Fruit fly (Drosophila melanogaster) whole organism, larva: ENCODE results near the gene Smg5.

ENCODE experiments used
- noc ChIP-seq: fragments of 200-800 bp; sonication (Bioruptor generic); optimal IDR thresholded peaks from 3 replicates; lab custom pipeline; 2019; ENCODE audit warnings: missing biosample characterization, mild to moderate bottlenecking, missing genetic modification characterization, moderate library complexity

Gene Smg5

DNA sequence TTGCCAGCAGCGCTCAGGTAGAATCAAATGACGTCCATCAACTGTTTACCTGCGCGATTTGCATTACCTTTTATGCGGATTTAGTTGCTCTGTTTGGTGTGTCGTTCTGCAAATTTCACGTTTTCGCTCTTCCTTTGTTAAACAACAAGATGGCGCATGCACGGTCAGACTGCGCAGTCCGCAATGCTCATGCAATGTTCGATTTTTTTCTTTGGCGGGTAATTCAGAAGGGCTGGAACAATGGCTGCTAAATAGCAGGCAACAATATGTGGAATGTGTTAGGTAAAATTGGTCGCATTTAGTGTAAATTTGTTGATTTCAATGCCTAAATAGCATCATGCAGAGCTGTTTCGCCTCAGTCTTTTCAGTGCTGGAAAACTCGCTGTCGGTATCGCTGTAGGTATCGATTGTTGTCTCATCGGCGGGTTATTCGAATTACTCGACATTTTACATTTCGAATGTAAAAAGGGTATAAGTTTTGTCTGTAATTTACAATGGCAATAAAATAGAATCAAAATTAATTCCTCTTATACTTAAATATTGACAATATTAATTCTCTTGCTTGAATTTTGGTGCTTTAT lies at the start of gene Smg5:
Gene Smg5, minus strand, starts transcription at position 331 of the 581 bp plus-strand sequence.
- peak; percentile 63 for TF ChIP-seq noc

DNA sequence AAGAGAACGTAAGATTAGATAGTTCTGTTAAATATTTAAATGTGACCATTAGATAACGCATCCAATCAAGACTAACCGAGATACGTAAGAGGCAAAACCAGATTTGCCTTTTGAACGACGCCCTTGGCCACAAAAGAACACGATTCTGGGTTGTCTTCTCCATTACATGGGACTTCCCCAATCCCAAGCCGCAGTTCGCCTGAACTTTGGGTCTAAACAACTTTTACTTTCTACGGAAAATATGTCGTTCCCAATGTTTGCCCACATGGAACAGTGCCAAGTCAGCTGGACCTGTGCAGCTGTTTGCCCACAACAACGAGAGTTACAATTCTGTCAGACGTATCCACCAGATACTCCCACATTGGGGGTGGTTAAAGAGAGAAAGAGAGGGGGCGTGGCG lies 45.3 kb upstream of the Smg5 start:
- no peak for TF ChIP-seq noc

DNA sequence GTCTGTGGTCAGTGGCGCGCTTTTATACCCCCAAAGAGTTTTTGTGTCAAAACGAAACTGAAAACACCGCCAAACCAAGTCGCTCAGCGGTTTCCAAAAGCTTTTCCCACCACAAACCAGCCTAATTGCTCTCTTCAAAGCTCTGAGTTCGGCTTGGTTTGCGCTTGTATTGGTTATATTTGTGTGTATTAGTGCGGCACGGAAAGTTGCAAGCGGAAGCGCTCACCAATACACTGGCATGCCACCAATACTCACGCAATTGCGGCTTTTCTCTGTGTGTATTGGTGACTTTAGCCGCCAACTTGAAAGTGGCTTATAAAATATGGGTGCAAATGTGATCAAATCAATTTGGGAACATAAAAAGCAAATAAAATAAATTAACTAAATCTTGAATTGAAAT lies 43.0 kb upstream of the Smg5 start, which contains the start of gene Vajk3:
Gene Vajk3, minus strand, starts transcription at position 1 of the 400 bp plus-strand sequence.
- no peak for TF ChIP-seq noc

DNA sequence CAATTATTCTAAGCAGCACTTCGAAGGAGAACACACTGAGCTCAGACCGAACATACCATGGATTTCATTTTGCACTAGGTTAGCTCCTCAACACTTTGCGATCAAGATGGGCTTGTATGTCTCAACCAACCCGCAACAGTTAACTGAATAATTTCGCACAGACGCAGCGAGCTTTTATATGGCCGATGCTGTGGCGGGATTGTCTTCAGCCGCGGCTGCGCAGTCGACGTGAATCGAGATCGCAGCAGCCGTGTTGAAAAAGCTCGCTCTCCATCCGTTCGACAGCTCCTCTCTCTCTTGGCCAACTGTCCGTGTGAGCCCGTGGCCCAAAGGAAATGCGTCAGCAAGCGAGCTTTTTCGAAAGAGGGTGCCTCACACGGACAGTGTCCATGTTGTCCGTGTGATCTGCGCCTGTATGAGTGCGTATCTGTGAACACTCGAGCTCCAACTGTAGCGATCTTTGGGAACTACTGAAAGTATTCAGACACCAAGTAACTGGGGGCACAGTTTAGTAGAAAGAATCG lies 30.1 kb upstream of the Smg5 start, which contains the start of gene Vajk2:
Gene Vajk2, minus strand, starts transcription at position 151 of the 524 bp plus-strand sequence.
- TF ChIP-seq noc = no peak

DNA sequence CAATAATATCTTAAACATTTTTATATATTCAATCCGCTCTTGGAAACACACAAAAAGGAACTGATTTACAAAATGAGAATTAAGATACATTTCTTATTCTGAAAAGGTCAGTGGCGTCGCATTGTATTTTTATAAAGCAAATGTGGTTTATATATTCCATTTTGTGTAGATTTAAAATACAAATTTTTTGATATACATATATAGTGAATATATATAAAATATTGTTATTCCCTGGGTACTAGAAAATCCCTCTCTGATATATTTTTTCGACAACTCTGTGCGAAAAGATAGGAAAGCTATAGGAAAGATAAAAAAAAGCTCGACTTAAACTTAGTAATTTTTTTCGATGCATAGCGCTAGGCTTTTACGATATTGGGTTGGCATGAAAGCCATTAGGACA lies 26.9 kb upstream of the Smg5 start, which contains the start of gene CG42711:
Gene CG42711, minus strand, starts transcription at position 45 of the 400 bp plus-strand sequence.
- TF ChIP-seq noc = no peak

DNA sequence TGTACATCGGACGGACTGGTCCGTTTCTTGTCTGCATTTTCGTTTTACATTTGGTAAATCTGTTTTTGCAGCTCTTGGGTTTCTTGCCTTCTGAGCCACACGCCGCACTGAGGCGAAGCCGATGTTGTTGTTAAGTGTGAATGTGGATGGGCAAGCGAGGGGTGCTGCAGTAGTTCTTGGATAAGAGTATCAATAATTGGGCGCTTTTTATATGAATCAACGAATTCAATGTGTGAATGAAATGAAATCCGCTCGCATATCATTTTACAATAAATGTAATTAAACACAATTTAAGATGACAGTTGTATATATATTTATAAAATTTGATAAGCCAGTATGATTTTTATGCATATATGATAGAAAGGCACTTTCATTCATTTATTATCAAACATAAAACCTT lies 24.0 kb upstream of the Smg5 start:
- no peak for TF ChIP-seq noc

DNA sequence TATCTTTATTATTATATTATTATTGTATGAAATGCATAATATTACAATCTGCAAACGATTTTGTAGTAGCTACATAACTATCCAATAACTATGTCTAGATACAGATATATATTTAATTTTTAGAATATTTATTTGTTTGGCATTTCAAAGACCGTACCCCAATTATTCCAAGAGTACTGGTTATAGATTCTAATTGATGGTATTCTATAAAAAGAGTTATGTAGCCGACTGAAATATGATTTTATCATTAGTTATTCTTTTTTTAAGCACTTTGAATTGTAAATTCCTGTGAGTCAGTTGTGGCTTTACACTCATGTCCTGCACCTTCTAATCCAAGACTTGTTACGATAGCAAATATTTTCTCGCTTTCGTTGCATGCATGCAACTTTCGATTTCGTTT lies 21.2 kb upstream of the Smg5 start:
- TF ChIP-seq noc = no peak

DNA sequence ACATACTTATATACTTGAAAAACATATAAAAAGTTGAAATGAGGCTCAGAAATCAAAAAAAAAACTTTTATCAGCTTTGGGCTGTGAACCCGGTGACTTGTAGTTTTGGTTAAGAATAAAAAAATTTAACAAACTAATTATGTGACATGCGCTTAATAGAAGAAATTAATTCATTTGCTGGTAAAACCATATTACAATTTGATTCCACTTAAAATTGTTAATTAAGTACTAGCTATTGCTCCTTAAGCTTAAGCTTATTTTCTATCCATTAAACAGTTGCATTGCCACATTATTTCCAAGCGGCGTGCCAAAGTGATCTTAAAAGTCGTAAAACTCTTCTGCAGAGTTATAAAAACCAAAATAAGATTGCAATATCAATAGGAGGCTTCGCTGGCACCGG lies 19.5 kb upstream of the Smg5 start:
- no peak for TF ChIP-seq noc

DNA sequence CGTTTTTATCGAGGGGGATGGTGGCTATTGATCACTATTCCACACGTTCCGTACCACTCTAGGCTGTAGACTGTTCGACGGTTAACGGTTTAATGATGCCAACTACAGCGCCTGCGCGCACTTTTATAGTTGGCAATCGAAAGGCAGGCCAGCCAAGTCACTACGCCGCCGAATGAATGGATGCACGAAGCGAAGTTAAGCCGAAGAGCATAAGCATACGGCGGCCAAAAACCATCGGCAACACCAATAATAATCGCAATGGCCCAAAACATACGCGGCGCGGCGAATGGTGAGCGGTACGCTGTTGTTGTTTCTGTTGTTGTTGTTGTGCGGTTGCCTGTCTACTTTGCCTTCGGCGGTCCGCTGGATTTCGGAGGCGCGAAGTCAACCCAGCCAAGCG lies 19.0 kb upstream of the Smg5 start, which contains the start of gene Vajk1:
Gene Vajk1, minus strand, starts transcription at position 101 of the 400 bp plus-strand sequence.
- TF ChIP-seq noc = no peak

DNA sequence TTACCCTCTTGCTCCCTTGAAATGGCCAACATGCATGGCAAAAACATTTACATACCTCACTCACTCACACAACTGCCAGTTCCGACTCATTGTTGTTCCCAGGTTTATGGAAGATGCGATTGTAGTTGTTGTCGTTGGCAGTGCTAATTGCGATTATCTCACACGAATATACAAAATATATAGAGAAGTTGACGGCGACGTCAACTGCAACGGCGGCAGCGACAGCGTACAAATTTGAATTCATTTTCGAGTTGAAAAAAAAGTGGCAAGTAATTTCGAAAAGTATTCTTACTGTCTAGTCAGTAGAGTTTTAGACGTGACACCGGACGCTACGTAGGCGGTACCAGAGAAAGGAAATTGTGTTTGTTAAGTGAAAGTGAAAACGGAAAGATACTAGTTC lies 10.0 kb upstream of the Smg5 start, which contains the start of gene Ance-3:
Gene Ance-3, plus strand, starts transcription at position 301 of the 400 bp plus-strand sequence.
- TF ChIP-seq noc = no peak

DNA sequence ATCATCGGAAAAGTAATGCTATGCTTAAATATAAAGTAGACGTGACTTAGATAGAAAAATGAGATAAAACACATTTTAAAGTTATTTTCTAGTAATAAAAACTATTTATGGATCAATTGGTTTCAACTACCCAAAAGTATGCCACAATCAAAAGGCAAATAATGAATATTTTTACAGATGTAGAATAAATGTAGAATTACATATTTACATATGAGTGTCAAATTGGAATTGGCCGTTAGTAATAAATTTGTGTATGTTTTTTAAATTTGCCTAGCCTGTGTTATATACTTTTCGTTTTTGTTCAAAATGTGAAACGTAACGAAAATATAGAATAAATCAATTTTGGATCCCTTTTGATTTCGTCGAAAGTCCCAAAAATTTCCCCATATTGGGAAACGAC lies 7.3 kb upstream of the Smg5 start, which contains the start of gene Acyp:
Gene Acyp, plus strand, starts transcription at position 301 of the 400 bp plus-strand sequence.
- no peak for TF ChIP-seq noc

DNA sequence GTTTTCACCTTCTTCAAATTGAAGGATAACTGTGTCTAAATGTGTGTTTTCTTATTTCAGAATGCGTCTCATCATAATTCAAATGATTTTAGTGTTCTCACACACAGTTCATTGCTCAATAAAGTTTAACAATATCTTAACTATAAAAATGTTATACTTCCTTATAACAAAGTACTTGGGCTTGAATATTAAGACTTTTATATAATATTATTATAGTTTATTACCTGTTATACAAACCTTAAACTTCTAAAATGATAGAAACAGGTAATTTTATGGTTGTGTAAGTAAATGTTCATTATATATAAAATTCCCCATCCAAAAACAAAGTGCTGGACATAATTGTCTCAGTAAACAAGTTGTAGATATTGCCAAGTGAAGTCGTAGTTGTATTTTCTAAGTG lies 4.6 kb upstream of the Smg5 start, which contains the start of gene Ance-2:
Gene Ance-2, plus strand, starts transcription at position 301 of the 400 bp plus-strand sequence.
- TF ChIP-seq noc = no peak

DNA sequence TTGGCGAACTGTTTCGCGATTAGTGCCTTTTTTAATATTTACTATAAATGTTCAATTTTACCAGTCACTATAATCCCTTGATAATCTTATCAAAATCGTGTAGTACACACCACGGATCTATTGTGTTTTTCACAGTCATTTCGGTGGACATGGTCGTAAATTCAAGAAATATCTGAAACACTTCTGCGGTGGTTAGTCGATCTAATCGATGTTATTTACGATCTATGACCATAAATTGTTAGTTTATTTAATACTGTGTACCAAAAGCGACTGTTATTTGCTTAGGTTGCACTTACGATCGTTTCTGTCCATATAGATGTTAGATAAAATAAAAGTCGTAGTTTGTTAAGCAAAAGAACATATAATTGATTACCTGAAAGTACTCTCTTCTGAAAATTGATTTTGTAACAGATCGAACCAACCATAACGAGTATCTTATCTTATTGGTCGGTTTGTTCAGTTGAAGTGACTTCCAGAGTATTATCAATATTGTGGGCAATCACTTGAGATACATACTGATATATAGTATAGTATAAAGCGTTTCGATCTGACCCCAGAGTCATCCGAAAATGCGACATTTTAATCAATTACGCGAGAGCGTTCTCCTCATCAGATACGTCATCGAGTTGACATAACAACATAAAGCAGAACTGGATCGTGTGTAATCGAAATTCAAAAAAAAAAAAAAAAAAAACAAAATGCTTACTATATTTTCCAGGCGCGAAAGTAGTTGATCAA lies 1.6 kb upstream of the Smg5 start:
- peak; percentile 40 for TF ChIP-seq noc

DNA sequence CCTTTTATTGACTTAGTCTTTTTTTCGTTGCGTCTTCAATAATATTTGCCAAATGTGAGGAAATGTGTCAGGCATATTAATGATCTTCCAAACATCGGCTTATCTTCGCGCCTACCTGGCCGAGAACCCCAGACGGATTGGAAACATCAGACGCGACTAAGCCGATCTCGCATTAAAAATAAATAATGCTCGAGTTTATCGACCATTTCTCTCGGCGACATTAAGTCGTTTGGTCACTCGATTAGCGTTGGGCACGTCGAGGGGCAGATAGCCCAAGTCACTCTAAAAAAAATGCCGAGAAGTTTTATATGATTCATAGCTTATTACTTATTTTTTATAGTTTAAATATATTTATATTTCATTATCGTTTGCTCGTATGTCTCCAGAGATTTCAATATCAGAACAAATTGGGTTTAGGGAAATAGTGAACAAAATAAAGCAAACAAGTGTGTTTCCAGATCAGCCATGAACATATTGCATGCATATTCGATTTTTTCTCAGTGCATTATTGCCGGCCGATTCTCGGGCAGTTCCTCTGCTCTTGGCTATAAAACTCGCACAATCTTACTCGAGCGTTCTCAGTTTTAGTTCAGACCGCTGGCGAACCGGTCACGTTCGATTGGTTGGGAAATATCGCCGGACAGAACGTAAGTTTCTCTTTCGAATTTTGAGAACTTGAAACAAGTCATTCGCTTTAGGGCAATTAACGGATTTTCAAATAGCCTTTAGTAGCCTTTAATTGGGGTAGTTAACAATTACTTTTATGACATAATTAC lies 799 bp upstream of the Smg5 start, which contains the start of gene Ance:
Gene Ance, plus strand, starts transcription at position 574 of the 776 bp plus-strand sequence.
- TF ChIP-seq noc = peak; percentile 93

DNA sequence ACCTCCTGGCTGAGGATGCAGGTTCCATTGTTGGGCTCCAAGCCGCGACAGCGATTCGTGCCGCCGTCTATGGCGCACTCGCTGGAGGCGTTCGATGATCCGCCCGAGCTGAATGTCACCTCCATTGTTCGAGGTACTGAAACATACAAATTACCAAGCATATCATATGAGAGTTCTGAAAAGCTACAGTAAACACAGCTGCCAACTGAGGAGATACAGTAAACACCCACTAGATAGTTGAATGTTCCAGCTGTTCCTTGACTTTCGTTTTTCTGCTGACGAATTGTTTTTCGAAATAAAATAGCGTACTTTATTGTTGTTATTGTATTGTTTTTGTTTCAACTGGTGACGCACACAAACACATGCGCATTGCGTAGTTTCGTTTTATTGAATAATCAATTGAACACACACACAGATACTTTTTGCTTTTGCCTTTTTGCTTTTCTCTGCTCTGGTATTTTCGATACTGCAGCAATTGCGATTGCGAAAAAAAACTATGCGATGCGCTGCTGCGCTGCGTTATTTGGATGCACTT lies 598 bp downstream of the Smg5 start:
- no peak for TF ChIP-seq noc
